Worm (Caenorhabditis elegans) whole organism, L2 larva: ENCODE data around the gene old-2.

Experiments
- F13H6.1 ChIP-seq: sonication (generic microtip); optimal IDR thresholded peaks from 2 replicates; lab custom pipeline; 2016; ENCODE audit warnings: missing genetic modification characterization, missing compliant biosample characterization
- ceh-16 ChIP-seq: fragments of 150-350 bp; optimal IDR thresholded peaks from 2 replicates; lab custom pipeline; 2014; ENCODE audit warnings: missing biosample characterization, missing genetic modification characterization
- ceh-82 ChIP-seq: fragments of 150-350 bp; optimal IDR thresholded peaks from 2 replicates; lab custom pipeline; 2014; ENCODE audit warnings: missing biosample characterization, missing genetic modification characterization
- egl-27 ChIP-seq: sonication (generic microtip); optimal IDR thresholded peaks from 3 replicates; lab custom pipeline; 2017; ENCODE audit warnings: missing biosample characterization, missing genetic modification reagents, missing genetic modification characterization
- elt-3 ChIP-seq: sonication (generic microtip); optimal IDR thresholded peaks from 2 replicates; lab custom pipeline; 2017; ENCODE audit warnings: missing biosample characterization, missing genetic modification characterization
- mab-5 ChIP-seq: fragments of 150-350 bp; optimal IDR thresholded peaks from 2 replicates; lab custom pipeline; 2014; ENCODE audit warnings: missing biosample characterization, missing genetic modification characterization
- nhr-10 ChIP-seq: sonication (generic microtip); optimal IDR thresholded peaks from 2 replicates; lab custom pipeline; 2017; ENCODE audit warnings: missing biosample characterization, missing genetic modification characterization
- nhr-11 ChIP-seq: fragments of 150-350 bp; optimal IDR thresholded peaks from 2 replicates; lab custom pipeline; 2014; ENCODE audit warnings: missing biosample characterization, missing genetic modification characterization
- nhr-12 ChIP-seq: fragments of 150-350 bp; optimal IDR thresholded peaks from 2 replicates; lab custom pipeline; 2014; ENCODE audit warnings: missing biosample characterization, missing genetic modification characterization
- skn-1 ChIP-seq: sonication (generic microtip); optimal IDR thresholded peaks from 2 replicates; lab custom pipeline; 2017; ENCODE audit warnings: missing biosample characterization, missing genetic modification characterization
- sma-3 ChIP-seq: sonication (generic microtip); optimal IDR thresholded peaks from 2 replicates; lab custom pipeline; 2016; ENCODE audit warnings: missing genetic modification reagents, missing genetic modification characterization, missing compliant biosample characterization
- snpc-4 ChIP-seq: fragments of 150-350 bp; optimal IDR thresholded peaks from 2 replicates; lab custom pipeline; 2014; ENCODE audit warnings: missing biosample characterization, missing genetic modification characterization
- unc-39 ChIP-seq: fragments of 150-350 bp; optimal IDR thresholded peaks from 2 replicates; lab custom pipeline; 2014; ENCODE audit warnings: missing biosample characterization, missing genetic modification characterization
- unc-62 ChIP-seq: fragments of 150-350 bp; optimal IDR thresholded peaks from 2 replicates; lab custom pipeline; 2014; ENCODE audit warnings: missing biosample characterization, missing genetic modification reagents, missing genetic modification characterization

DNA sequence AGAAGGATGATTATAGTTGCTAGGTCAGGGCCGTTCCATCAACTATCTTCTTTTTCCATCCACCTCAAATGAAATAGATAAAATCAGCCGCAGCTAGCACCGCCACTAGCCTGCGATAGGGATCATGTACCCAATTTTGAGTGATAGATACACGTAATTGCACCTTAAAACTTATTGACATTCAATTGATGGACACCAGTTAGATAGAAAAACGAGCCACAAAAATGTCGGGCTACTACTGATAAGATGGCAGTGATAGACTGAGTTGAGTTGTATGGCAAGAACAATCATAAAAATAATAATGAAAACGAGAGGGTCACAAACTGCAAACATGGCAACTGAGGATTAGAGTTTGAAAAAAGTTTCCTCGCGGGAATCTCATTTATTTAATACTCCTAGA is 42.4 kb upstream of the old-2 start:
- TF ChIP-seq skn-1 (tag; lab: Kevin White, UChicago) (no peak), nhr-10 (tag; lab: Kevin White, UChicago) (no peak), sma-3 (no peak), mab-5 (tag; lab: Kevin White, UChicago) (no peak), ceh-82 (no peak), F13H6.1 (tag; lab: Kevin White, UChicago) (no peak), egl-27 (tag; lab: Kevin White, UChicago) (peak; percentile 18), snpc-4 (tag; lab: Kevin White, UChicago) (no peak), ceh-16 (tag; lab: Kevin White, UChicago) (peak; percentile 83), unc-39 (tag; lab: Kevin White, UChicago) (no peak), unc-62 (no peak), nhr-12 (no peak), elt-3 (tag; lab: Kevin White, UChicago) (no peak), nhr-11 (no peak)
